Worm (Caenorhabditis elegans) whole organism, L4 larva: ENCODE results near the gene F12A10.6.

Experiments
- jun-1 ChIP-seq: fragments of 150-350 bp; optimal IDR thresholded peaks from 2 replicates; lab custom pipeline; 2014; ENCODE audit warnings: missing biosample characterization, missing genetic modification reagents, missing genetic modification characterization
- unc-39 ChIP-seq: sonication (generic microtip); optimal IDR thresholded peaks from 2 replicates; lab custom pipeline; 2017; ENCODE audit warnings: missing biosample characterization, missing genetic modification characterization
- unc-62 ChIP-seq, 3 experiments: fragments of 150-350 bp in 1 of 3; sonication (generic microtip); optimal IDR thresholded peaks in 2 of 3; peaks in 1 of 3; 1 replicate in 1 of 3; 2 replicates in 2 of 3; lab custom pipeline; 2014 to 2017; ENCODE audit warnings: missing biosample characterization in 3 of 3, missing genetic modification characterization in 3 of 3, missing genetic modification reagents in 3 of 3, missing genotype in 1 of 3

- TF ChIP-seq unc-62 (GFP tag; optimal IDR thresholded peaks at IDR 0.05 in 1 of 2; lab: Kevin White, UChicago) = no peak
- no peak for TF ChIP-seq unc-62 (tag; optimal IDR thresholded peaks at IDR 0.05; lab: Kevin White, UChicago)
- no peak for TF ChIP-seq unc-39 (tag; lab: Kevin White, UChicago)
- TF ChIP-seq jun-1 = no peak
Observed at ce11 chrII:5494405-5494804, at the start of gene F12A10.6.
